Fruit fly (Drosophila melanogaster): ENCODE data around the gene Rcd-1r.

dm6 chr2L:9019438-9019837 is 5.6 kb upstream of the Rcd-1r start:
- no peak for TF ChIP-seq CTCF (optimal IDR thresholded peaks at IDR 0.05)
- no peak for TF ChIP-seq CG8478 (optimal IDR thresholded peaks at IDR 0.05)
